Worm (Caenorhabditis elegans): ENCODE measurements around the gene Y69A2AR.50.

The Y69A2AR.50 gene

ce11 chrIV:2562071-2562470 is at the start of gene Y69A2AR.50:
Y69A2AR.50 (plus strand) TSS chrIV:2562371.
- TF ChIP-seq unc-62 (GFP tag; optimal IDR thresholded peaks at IDR 0.05) = no peak

- no peak for TF ChIP-seq unc-62 (GFP tag; optimal IDR thresholded peaks at IDR 0.05)
Observed at ce11 chrIV:2526836-2527235, 35.3 kb upstream of the Y69A2AR.50 start.

ce11 chrIV:2529281-2529680 is 32.9 kb upstream of the Y69A2AR.50 start:
- no peak for TF ChIP-seq unc-62 (GFP tag; optimal IDR thresholded peaks at IDR 0.05)

- no peak for TF ChIP-seq unc-62 (GFP tag; optimal IDR thresholded peaks at IDR 0.05)
Observed at ce11 chrIV:2530285-2530684, 31.9 kb upstream of the Y69A2AR.50 start.

- no peak for TF ChIP-seq unc-62 (GFP tag; optimal IDR thresholded peaks at IDR 0.05)
Observed at ce11 chrIV:2537741-2538140, 24.4 kb upstream of the Y69A2AR.50 start.

ce11 chrIV:2542001-2542400 is 20.2 kb upstream of the Y69A2AR.50 start, which contains the start of gene sprr-3:
sprr-3 (plus strand) TSS chrIV:2542301.
- TF ChIP-seq unc-62 (GFP tag; optimal IDR thresholded peaks at IDR 0.05) = no peak

- no peak for TF ChIP-seq unc-62 (GFP tag; optimal IDR thresholded peaks at IDR 0.05)
Observed at ce11 chrIV:2548766-2549165, 13.4 kb upstream of the Y69A2AR.50 start.

DNA sequence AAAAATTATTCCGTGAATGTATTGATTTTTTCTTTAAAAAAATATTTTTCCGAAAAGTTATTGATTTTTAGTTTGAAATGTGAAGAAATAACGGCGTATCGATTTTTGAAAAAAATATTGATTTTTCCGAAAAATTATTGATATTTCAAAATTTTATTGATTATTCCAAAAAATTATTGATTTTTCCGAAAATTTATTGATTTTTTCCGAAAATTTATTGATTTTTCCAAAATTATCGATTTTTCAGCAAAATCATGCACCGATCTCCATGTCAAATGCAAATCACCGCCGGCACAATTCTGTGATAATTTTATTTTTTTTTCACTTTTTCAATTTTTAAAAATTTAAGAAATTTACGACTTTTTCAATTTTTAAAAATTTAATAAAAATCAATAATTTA is 12.6 kb upstream of the Y69A2AR.50 start:
- no peak for TF ChIP-seq unc-62 (GFP tag; optimal IDR thresholded peaks at IDR 0.05)

DNA sequence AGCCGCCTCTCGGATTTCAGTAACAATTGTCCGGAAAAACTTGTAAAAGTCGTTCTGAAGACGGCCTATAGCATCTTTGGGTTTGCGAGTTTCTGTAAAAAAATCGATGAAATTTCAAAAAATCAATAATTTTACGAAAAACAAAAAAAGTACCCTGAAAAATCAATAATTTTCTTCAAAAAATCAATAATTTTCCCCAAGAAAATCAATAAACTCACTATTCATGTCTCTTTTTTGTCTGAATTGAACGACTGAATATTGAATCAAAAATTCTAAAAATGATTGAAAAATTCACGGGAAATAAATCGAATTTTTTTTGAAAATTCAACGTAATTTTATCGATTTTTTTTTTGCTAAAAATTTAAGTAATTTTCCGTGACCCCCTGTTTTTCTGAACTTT is 10.8 kb upstream of the Y69A2AR.50 start, which contains the start of gene Y69A2AR.23:
Gene Y69A2AR.23, minus strand, starts transcription at position 267 of the 400 bp plus-strand sequence.
- no peak for TF ChIP-seq unc-62 (GFP tag; optimal IDR thresholded peaks at IDR 0.05)

ce11 chrIV:2551838-2552237 is 10.3 kb upstream of the Y69A2AR.50 start:
- no peak for TF ChIP-seq unc-62 (GFP tag; optimal IDR thresholded peaks at IDR 0.05)

ce11 chrIV:2552276-2552675 is 9.9 kb upstream of the Y69A2AR.50 start:
- TF ChIP-seq unc-62 (GFP tag; optimal IDR thresholded peaks at IDR 0.05) = no peak

DNA sequence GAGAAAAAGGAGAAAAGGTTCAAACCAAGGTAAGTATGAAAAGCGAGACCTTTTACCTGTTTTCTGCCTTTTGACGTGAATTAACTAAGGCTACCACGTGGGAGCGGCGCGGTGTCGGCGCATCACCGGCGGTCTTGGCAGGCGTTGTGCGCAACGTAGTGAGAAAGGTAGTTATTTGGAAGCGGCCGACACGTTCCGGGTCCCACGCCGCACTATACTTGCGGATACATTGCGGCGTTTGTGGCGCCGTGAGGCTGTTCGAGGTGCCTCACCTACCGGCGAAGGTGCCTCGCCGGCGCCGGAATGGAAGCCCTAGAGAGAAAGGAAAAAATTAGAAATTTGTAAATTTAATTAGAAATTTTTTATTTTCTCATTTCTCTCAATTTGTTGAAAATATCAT is 9.3 kb upstream of the Y69A2AR.50 start:
- TF ChIP-seq unc-62 (GFP tag; optimal IDR thresholded peaks at IDR 0.05) = no peak

DNA sequence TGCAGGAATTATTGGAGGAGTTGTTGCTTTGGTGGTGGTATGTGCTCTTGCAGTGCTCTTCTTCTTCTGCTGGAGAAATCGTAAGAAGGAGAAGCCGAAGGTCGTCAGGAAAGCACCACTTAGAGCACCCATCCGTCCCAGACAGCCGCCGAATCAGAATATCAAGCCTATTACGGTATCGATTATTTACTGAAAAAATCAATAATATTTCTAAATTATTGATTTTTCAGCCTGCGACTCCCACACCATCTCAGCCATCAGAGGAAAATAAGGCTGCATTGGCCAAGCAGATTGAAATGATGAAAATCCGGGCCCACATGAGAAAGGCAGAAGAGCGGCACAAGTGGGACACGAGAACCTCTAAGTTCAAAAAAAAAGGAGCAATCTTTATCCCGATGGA is 6.0 kb upstream of the Y69A2AR.50 start:
- TF ChIP-seq unc-62 (GFP tag; optimal IDR thresholded peaks at IDR 0.05) = no peak

DNA sequence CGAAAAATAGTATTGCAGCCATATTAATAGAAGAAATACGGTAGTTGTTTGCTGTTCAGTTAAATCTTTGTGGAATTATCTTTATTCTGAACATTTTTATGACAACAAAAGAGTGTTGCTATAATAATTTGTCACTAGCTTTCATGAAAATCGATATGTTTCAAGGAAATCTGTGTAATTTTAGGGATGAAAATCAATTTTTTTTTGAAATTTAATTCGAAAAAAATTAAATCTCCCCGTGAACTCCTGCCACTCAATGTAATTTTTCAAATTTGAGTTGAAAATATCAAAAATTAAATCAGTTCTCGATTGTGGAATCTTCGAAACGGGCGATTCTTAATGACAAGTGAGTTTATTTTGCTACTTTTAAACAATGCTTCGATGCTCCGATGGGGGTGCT is 813 bp upstream of the Y69A2AR.50 start, which contains the start of gene Y69A2AR.46:
Gene Y69A2AR.46, plus strand, starts transcription at position 301 of the 400 bp plus-strand sequence.
- no peak for TF ChIP-seq unc-62 (GFP tag; optimal IDR thresholded peaks at IDR 0.05)

ce11 chrIV:2563969-2564368 is 1.8 kb downstream of the Y69A2AR.50 start, which contains the start of gene Y69A2AR.24:
Y69A2AR.24 (minus strand) TSS chrIV:2564069.
- no peak for TF ChIP-seq unc-62 (GFP tag; optimal IDR thresholded peaks at IDR 0.05)

DNA sequence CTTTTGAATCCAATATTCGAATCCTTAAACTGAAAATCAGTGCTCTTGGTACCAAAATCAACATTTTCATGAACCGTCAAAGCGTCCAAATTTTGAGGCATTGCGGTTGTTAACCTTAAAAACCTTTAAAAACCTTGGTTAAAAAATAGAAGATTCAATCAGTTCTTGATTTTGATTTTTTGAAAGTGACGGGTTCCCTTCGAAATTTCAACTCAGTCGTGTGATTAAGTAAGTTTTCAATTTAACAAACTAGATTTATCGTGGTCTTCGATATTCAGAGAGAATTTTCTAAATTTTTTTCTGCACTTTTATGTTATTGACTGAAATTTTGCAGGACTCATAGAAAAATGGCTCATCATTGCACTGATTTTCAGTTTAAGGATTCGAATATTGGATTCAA is 6.1 kb downstream of the Y69A2AR.50 start, which contains the start of the genes Y69A2AR.25 and Y69A2AR.12:
Gene Y69A2AR.25, minus strand, starts transcription at position 101 of the 400 bp plus-strand sequence.
Gene Y69A2AR.12, plus strand, starts transcription at position 348 of the 400 bp plus-strand sequence.
- TF ChIP-seq unc-62 (GFP tag; optimal IDR thresholded peaks at IDR 0.05) = no peak

- TF ChIP-seq unc-62 (GFP tag; optimal IDR thresholded peaks at IDR 0.05) = no peak
Observed at ce11 chrIV:2572107-2572506, 9.9 kb downstream of the Y69A2AR.50 start, which contains the start of gene Y69A2AR.51. Y69A2AR.51 (plus strand) TSS chrIV:2572407.

DNA sequence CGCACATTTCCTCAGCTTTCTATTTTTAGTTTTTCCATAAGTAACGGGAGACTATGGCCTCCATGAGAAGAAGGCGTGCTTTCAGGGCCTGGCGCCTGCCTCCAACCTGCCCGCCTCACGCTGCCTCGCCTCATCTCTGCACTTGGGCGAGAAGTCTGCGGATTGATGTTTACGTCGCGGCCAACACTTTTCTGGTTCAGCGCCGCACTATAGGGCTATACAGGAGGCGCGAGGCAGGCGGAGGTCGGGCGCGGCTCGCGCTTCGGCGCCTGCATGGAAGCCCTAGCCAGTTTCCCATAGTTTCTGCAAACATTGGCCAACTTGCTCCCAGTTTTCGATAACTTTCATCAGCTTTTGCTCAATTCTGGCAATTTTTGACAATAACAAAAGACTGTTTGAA is 11.0 kb downstream of the Y69A2AR.50 start:
- TF ChIP-seq unc-62 (GFP tag; optimal IDR thresholded peaks at IDR 0.05) = no peak

Data from whole organism, dauer.